Worm (Caenorhabditis elegans) whole organism, L2 larva: ENCODE measurements around the gene clec-252.

Experiments
- F13H6.1 ChIP-seq: sonication (generic microtip); optimal IDR thresholded peaks from 2 replicates; lab custom pipeline; 2016; ENCODE audit warnings: missing genetic modification characterization, missing compliant biosample characterization
- R02D3.7 ChIP-seq: fragments of 150-350 bp; optimal IDR thresholded peaks from 2 replicates; lab custom pipeline; 2014; ENCODE audit warnings: missing biosample characterization, missing genetic modification characterization
- ama-1 ChIP-seq: fragments of 150-350 bp; optimal IDR thresholded peaks from 2 replicates; lab custom pipeline; 2018; ENCODE audit warnings: inconsistent platforms
- fos-1 ChIP-seq: fragments of 150-350 bp; optimal IDR thresholded peaks from 2 replicates; lab custom pipeline; 2014; ENCODE audit warnings: missing biosample characterization, missing genetic modification characterization
- lin-11 ChIP-seq: fragments of 150-350 bp; sonication (generic microtip); optimal IDR thresholded peaks from 2 replicates; lab custom pipeline; 2014; ENCODE audit warnings: missing biosample characterization, missing genetic modification characterization, inconsistent platforms, mixed read lengths
- mab-5 ChIP-seq: fragments of 150-350 bp; optimal IDR thresholded peaks from 2 replicates; lab custom pipeline; 2014; ENCODE audit warnings: missing biosample characterization, missing genetic modification characterization
- nhr-237 ChIP-seq: fragments of 150-350 bp; optimal IDR thresholded peaks from 2 replicates; lab custom pipeline; 2014; ENCODE audit warnings: missing biosample characterization, missing genetic modification characterization
- ztf-4 ChIP-seq: fragments of 150-350 bp; optimal IDR thresholded peaks from 2 replicates; lab custom pipeline; 2014; ENCODE audit warnings: missing biosample characterization, missing genetic modification characterization

- TF ChIP-seq F13H6.1 (tag; lab: Kevin White, UChicago) (no peak), mab-5 (no peak), fos-1 (tag; lab: Kevin White, UChicago) (no peak), lin-11 (tag; lab: Kevin White, UChicago) (no peak), ama-1 (no peak), R02D3.7 (no peak), nhr-237 (tag; lab: Kevin White, UChicago) (no peak), ztf-4 (no peak)
Measured at ce11 chrV:18724076-18724475, 24.6 kb downstream of the clec-252 start.
